Worm (Caenorhabditis elegans) whole organism, young adult: ENCODE measurements around the gene E02C12.10.

Source experiments
- bed-2 ChIP-seq: fragments of 200-800 bp; sonication (Bioruptor generic); IDR thresholded peaks from 2 replicates; pipeline ENCODE4 v1.3.6; 2022; ENCODE audit warnings: missing genetic modification reagents, missing genetic modification characterization, missing compliant biosample characterization
- ztf-26 ChIP-seq: sonication (generic microtip); optimal IDR thresholded peaks from 2 replicates; lab custom pipeline; 2017; ENCODE audit warnings: missing genetic modification characterization, missing compliant biosample characterization

DNA sequence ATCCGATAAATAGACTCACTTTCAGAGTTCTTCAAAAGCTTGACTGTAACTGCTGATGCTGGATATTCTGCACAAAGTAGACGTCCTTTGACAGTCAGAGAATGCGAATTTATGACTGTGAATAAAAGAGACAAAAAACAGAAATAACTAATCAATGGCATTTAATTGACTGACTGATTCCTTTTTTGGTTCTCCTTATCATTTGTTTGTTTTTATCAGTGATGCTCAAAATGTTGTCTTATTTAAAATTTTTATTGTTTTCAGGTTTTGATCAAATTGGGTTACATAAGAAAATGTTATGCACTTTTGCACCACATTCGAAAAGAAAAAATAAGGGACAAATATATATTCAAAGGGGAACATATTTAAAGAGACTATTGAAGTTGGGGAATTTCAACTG is 21.9 kb downstream of the E02C12.10 start, which contains the start of gene ttr-49:
- TF ChIP-seq ztf-26 (tag; lab: Kevin White, UChicago) = no peak
- no peak for TF ChIP-seq bed-2 (GFP tag; lab: Robert Waterston, UW)
